Fruit fly (Drosophila melanogaster) whole organism, wandering third instar larva: ENCODE measurements around the gene Charon.

Source experiments
- CG32264 ChIP-seq: fragments of 200-800 bp; sonication (Bioruptor generic); optimal IDR thresholded peaks from 2 replicates; lab custom pipeline; 2016; ENCODE audit warnings: missing biosample characterization, missing genetic modification characterization
- CG9705 ChIP-seq: fragments of 200-800 bp; sonication (Bioruptor generic); optimal IDR thresholded peaks from 2 replicates; lab custom pipeline; 2018; ENCODE audit warnings: missing biosample characterization, mild to moderate bottlenecking, missing genetic modification characterization
- CrebA ChIP-seq: fragments of 200-800 bp; sonication (Bioruptor generic); optimal IDR thresholded peaks from 2 replicates; lab custom pipeline; 2016; ENCODE audit warnings: missing biosample characterization, mild to moderate bottlenecking, missing genetic modification characterization, borderline replicate concordance
- Dfd ChIP-seq: fragments of >200 bp; optimal IDR thresholded peaks from 2 replicates; lab custom pipeline; 2017; ENCODE audit warnings: missing biosample characterization, missing genetic modification characterization
- Dif ChIP-seq: fragments of 200-275, 200-300 bp; sonication (Bioruptor generic); optimal IDR thresholded peaks from 2 replicates; lab custom pipeline; 2018; ENCODE audit warnings: missing biosample characterization, missing genetic modification characterization; ENCODE audit not compliant: partially characterized antibody
- HLH106 ChIP-seq: fragments of 200-800 bp; optimal IDR thresholded peaks from 3 replicates; lab custom pipeline; 2019; ENCODE audit warnings: missing biosample characterization, mild to moderate bottlenecking, missing genetic modification characterization, moderate library complexity
- Hr78 ChIP-seq: fragments of >200 bp; optimal IDR thresholded peaks from 2 replicates; lab custom pipeline; 2017; ENCODE audit warnings: missing biosample characterization, missing genetic modification characterization
- Hr83 ChIP-seq: fragments of 200-300 bp; sonication (Bioruptor generic); optimal IDR thresholded peaks from 2 replicates; lab custom pipeline; 2016; ENCODE audit warnings: missing biosample characterization, mild to moderate bottlenecking, missing genetic modification characterization, moderate library complexity; ENCODE audit not compliant: poor library complexity, severe bottlenecking
- Jra ChIP-seq: sonication (Bioruptor generic); optimal IDR thresholded peaks from 2 replicates; lab custom pipeline; 2016; ENCODE audit warnings: missing biosample characterization, missing genetic modification characterization
- Mio ChIP-seq: sonication (Bioruptor generic); optimal IDR thresholded peaks from 2 replicates; lab custom pipeline; 2016; ENCODE audit warnings: missing biosample characterization, missing genetic modification characterization
- Myc ChIP-seq: fragments of >200 bp; optimal IDR thresholded peaks from 2 replicates; lab custom pipeline; 2017
- N ChIP-seq: fragments of >200 bp; optimal IDR thresholded peaks from 2 replicates; lab custom pipeline; 2018; ENCODE audit warnings: missing biosample characterization, missing external identifiers, missing genetic modification characterization
- OdsH ChIP-seq: fragments of 200-800 bp; sonication (Bioruptor generic); optimal IDR thresholded peaks from 2 replicates; lab custom pipeline; 2016; ENCODE audit warnings: missing biosample characterization, mild to moderate bottlenecking, missing genetic modification characterization
- Rel ChIP-seq, 2 experiments: fragments of 200-800 bp; sonication (Bioruptor generic) in 1 of 2; optimal IDR thresholded peaks; 2 replicates in 1 of 2; 3 replicates in 1 of 2; lab custom pipeline; 2016 to 2019; ENCODE audit warnings: mild to moderate bottlenecking in 2 of 2, missing biosample characterization in 2 of 2, missing genetic modification characterization in 2 of 2, moderate library complexity in 1 of 2
- Sp1 ChIP-seq: fragments of 200-800 bp; sonication (Bioruptor generic); optimal IDR thresholded peaks from 3 replicates; lab custom pipeline; 2019; ENCODE audit warnings: missing biosample characterization, mild to moderate bottlenecking, missing genetic modification characterization, moderate library complexity
- Vsx2 ChIP-seq: fragments of 200-300, 225-300 bp; sonication (Bioruptor generic); optimal IDR thresholded peaks from 2 replicates; lab custom pipeline; 2018; ENCODE audit warnings: missing biosample characterization, missing genetic modification characterization; ENCODE audit not compliant: partially characterized antibody
- br ChIP-seq: fragments of 200-800 bp; sonication (Bioruptor generic); optimal IDR thresholded peaks from 2 replicates; lab custom pipeline; 2016; ENCODE audit warnings: missing biosample characterization, missing genetic modification characterization
- brk ChIP-seq: fragments of 200-800 bp; sonication (Bioruptor generic); optimal IDR thresholded peaks from 2 replicates; lab custom pipeline; 2016; ENCODE audit warnings: missing biosample characterization, mild to moderate bottlenecking, missing genetic modification characterization
- dl ChIP-seq, 2 experiments: fragments of 175-275, 200-275 bp in 1 of 2; fragments of 200-275 bp in 1 of 2; sonication (Bioruptor generic); optimal IDR thresholded peaks; lab custom pipeline; 2018; ENCODE audit warnings: mild to moderate bottlenecking in 2 of 2, missing biosample characterization in 2 of 2, missing genetic modification characterization in 2 of 2, moderate library complexity in 2 of 2; ENCODE audit not compliant: partially characterized antibody in 2 of 2, insufficient read depth in 1 of 2
- dmrt93B ChIP-seq: fragments of 200-800 bp; sonication (Bioruptor generic); optimal IDR thresholded peaks from 2 replicates; lab custom pipeline; 2018; ENCODE audit warnings: missing biosample characterization, mild to moderate bottlenecking, missing genetic modification characterization
- dsf ChIP-seq: sonication (Bioruptor generic); optimal IDR thresholded peaks from 2 replicates; lab custom pipeline; 2016; ENCODE audit warnings: missing biosample characterization, missing genetic modification characterization, borderline replicate concordance
- ey ChIP-seq: fragments of 200-800 bp; sonication (Bioruptor generic); optimal IDR thresholded peaks from 2 replicates; lab custom pipeline; 2016; ENCODE audit warnings: missing biosample characterization, missing genetic modification characterization
- foxo ChIP-seq, 2 experiments: fragments of 200-800 bp; sonication (Bioruptor generic); optimal IDR thresholded peaks; 2 replicates in 1 of 2; 3 replicates in 1 of 2; lab custom pipeline; 2016 to 2017; ENCODE audit warnings: missing biosample characterization in 2 of 2, missing genetic modification characterization in 2 of 2
- fru ChIP-seq: fragments of 200-800 bp; sonication (Bioruptor generic); optimal IDR thresholded peaks from 3 replicates; lab custom pipeline; 2016; ENCODE audit warnings: missing biosample characterization, mild to moderate bottlenecking, missing genetic modification characterization
- h ChIP-seq: fragments of 200-800 bp; sonication (Bioruptor generic); optimal IDR thresholded peaks from 3 replicates; lab custom pipeline; 2016; ENCODE audit warnings: missing biosample characterization, mild to moderate bottlenecking, missing genetic modification characterization
- lola ChIP-seq: fragments of >200 bp; optimal IDR thresholded peaks from 2 replicates; lab custom pipeline; 2017; ENCODE audit warnings: missing biosample characterization, missing genetic modification characterization
- pan ChIP-seq: fragments of >200 bp; optimal IDR thresholded peaks from 2 replicates; lab custom pipeline; 2017
- psq ChIP-seq: fragments of 200-800 bp; sonication (Bioruptor generic); optimal IDR thresholded peaks from 3 replicates; lab custom pipeline; 2017; ENCODE audit warnings: missing biosample characterization, mild to moderate bottlenecking, missing genetic modification characterization, moderate library complexity
- rgr ChIP-seq: fragments of 200-800 bp; sonication (Bioruptor generic); optimal IDR thresholded peaks from 3 replicates; lab custom pipeline; 2016; ENCODE audit warnings: missing biosample characterization, mild to moderate bottlenecking, missing genetic modification characterization
- sage ChIP-seq: fragments of 200-800 bp; sonication (Bioruptor generic); optimal IDR thresholded peaks from 2 replicates; lab custom pipeline; 2016; ENCODE audit warnings: missing biosample characterization, mild to moderate bottlenecking, missing genetic modification characterization
- sv ChIP-seq: fragments of 200-800 bp; sonication (Bioruptor generic); optimal IDR thresholded peaks from 3 replicates; lab custom pipeline; 2016; ENCODE audit warnings: missing biosample characterization, missing genetic modification characterization
- tai ChIP-seq: sonication (Bioruptor generic); optimal IDR thresholded peaks from 2 replicates; lab custom pipeline; 2016; ENCODE audit warnings: missing biosample characterization, missing genetic modification characterization
- usp ChIP-seq: fragments of >200 bp; optimal IDR thresholded peaks from 2 replicates; lab custom pipeline; 2017; ENCODE audit warnings: missing biosample characterization, missing genetic modification characterization
- woc ChIP-seq: sonication (Bioruptor generic); optimal IDR thresholded peaks from 2 replicates; lab custom pipeline; 2016; ENCODE audit warnings: missing biosample characterization, mild to moderate bottlenecking, missing genetic modification characterization

The Charon gene

dm6 chr2L:1136993-1137392, 35.6 kb downstream of the Charon start:
- TF ChIP-seq usp (GFP tag; lab: Kevin White, UChicago), result no peak
- no peak for TF ChIP-seq CrebA (GFP tag; lab: Kevin White, UChicago)
- no peak for TF ChIP-seq Dif
- TF ChIP-seq Sp1 (GFP tag; lab: Kevin White, UChicago), result no peak
- TF ChIP-seq lola (GFP tag; lab: Kevin White, UChicago), result no peak
- TF ChIP-seq Hr78 (GFP tag; lab: Kevin White, UChicago), result no peak
- TF ChIP-seq dl (GFP tag; optimal IDR thresholded peaks at IDR 0.05; lab: Kevin White, UChicago; ENCODE audit: insufficient read depth in 1 of 2, partially characterized antibody in 2 of 2), result no peak
- TF ChIP-seq brk (GFP tag; lab: Kevin White, UChicago), result no peak
- TF ChIP-seq ey (GFP tag; lab: Kevin White, UChicago), result no peak
- no peak for TF ChIP-seq Mio (GFP tag; lab: Kevin White, UChicago)
- TF ChIP-seq pan, result no peak
- TF ChIP-seq sage, result no peak
- TF ChIP-seq dsf (GFP tag; lab: Kevin White, UChicago), result no peak
- TF ChIP-seq HLH106, result no peak
- TF ChIP-seq Vsx2, result no peak
- TF ChIP-seq rgr (GFP tag; lab: Kevin White, UChicago), result no peak

dm6 chr2L:1135495-1135894, 37.1 kb downstream of the Charon start:
- TF ChIP-seq sage (no peak), h (GFP tag; lab: Kevin White, UChicago) (no peak), OdsH (GFP tag; lab: Kevin White, UChicago) (no peak), Hr83 (GFP tag; lab: Kevin White, UChicago) (no peak), woc (GFP tag; lab: Kevin White, UChicago) (no peak), Rel (GFP tag; optimal IDR thresholded peaks at IDR 0.05; lab: Kevin White, UChicago) (no peak), Rel (tag; optimal IDR thresholded peaks at IDR 0.05; lab: Kevin White, UChicago) (no peak), br (GFP tag; lab: Kevin White, UChicago) (no peak), Myc (lab: Kevin White, UChicago) (no peak), Hr78 (GFP tag; lab: Kevin White, UChicago) (no peak), Dfd (GFP tag; lab: Kevin White, UChicago) (no peak), dsf (GFP tag; lab: Kevin White, UChicago) (no peak), dmrt93B (GFP tag; lab: Kevin White, UChicago) (no peak)
- TF ChIP-seq, all 38 proteins: peak for 0

dm6 chr2L:1134011-1134743, 38.4 kb downstream of the Charon start, which contains the start of the genes Iris and CG4577:
TSS of gene Iris (minus strand) at chr2L:1134098.
TSS of gene CG4577 (plus strand) at chr2L:1134693.
- TF ChIP-seq HLH106, result no peak
- TF ChIP-seq woc (GFP tag; lab: Kevin White, UChicago), result no peak
- no peak for TF ChIP-seq OdsH (GFP tag; lab: Kevin White, UChicago)
- TF ChIP-seq psq (GFP tag; lab: Kevin White, UChicago), result no peak
- no peak for TF ChIP-seq CG32264 (GFP tag; lab: Kevin White, UChicago)
- no peak for TF ChIP-seq dmrt93B (GFP tag; lab: Kevin White, UChicago)
- no peak for TF ChIP-seq fru (GFP tag; lab: Kevin White, UChicago)
- TF ChIP-seq, all 38 proteins: peak for 0

dm6 chr2L:1128932-1129887, 43.4 kb downstream of the Charon start, which contains the start of the genes Pino and TBC1D23:
TSS of gene Pino (minus strand) at chr2L:1128953.
TSS of gene TBC1D23 (plus strand) at chr2L:1129316.
- TF ChIP-seq br (GFP tag; lab: Kevin White, UChicago) (peak; percentile 50), Sp1 (GFP tag; lab: Kevin White, UChicago) (peak; percentile 70), HLH106 (peak; percentile 84), foxo (GFP tag; optimal IDR thresholded peaks at IDR 0.05; lab: Kevin White, UChicago) (peak in 1 of 2 experiments; percentile 80), fru (GFP tag; lab: Kevin White, UChicago) (peak; percentile 57), Hr83 (GFP tag; lab: Kevin White, UChicago) (peak; percentile 38), rgr (GFP tag; lab: Kevin White, UChicago) (peak; percentile 76), ey (GFP tag; lab: Kevin White, UChicago) (peak; percentile 53), Dfd (GFP tag; lab: Kevin White, UChicago) (no peak), Jra (GFP tag; lab: Kevin White, UChicago) (peak; percentile 1), psq (GFP tag; lab: Kevin White, UChicago) (peak; percentile 48), lola (GFP tag; lab: Kevin White, UChicago) (no peak), h (GFP tag; lab: Kevin White, UChicago) (peak; percentile 52), woc (GFP tag; lab: Kevin White, UChicago) (peak; percentile 60), N (GFP tag; lab: Kevin White, UChicago) (no peak), OdsH (GFP tag; lab: Kevin White, UChicago) (peak; percentile 26), sv (peak; percentile 58), Dif (no peak), brk (GFP tag; lab: Kevin White, UChicago) (no peak), tai (GFP tag; lab: Kevin White, UChicago) (no peak), CG9705 (peak; percentile 57), dmrt93B (GFP tag; lab: Kevin White, UChicago) (peak; percentile 56), Myc (lab: Kevin White, UChicago) (peak; percentile 57)
